Worm (Caenorhabditis elegans) whole organism, L3 larva: ENCODE results near the gene ZC477.2.

Experiments
- aly-2 ChIP-seq: fragments of 150-350 bp; optimal IDR thresholded peaks from 2 replicates; lab custom pipeline; 2014; ENCODE audit warnings: missing biosample characterization, missing genetic modification characterization
- ama-1 ChIP-seq: fragments of 150-350 bp; optimal IDR thresholded peaks from 2 replicates; lab custom pipeline; 2018
- ceh-16 ChIP-seq: sonication (generic microtip); optimal IDR thresholded peaks from 2 replicates; lab custom pipeline; 2017; ENCODE audit warnings: missing biosample characterization, missing genetic modification characterization
- ceh-82 ChIP-seq: fragments of 150-350 bp; optimal IDR thresholded peaks from 2 replicates; lab custom pipeline; 2014; ENCODE audit warnings: missing biosample characterization, missing genetic modification characterization
- ceh-9 ChIP-seq: sonication (generic microtip); optimal IDR thresholded peaks from 2 replicates; lab custom pipeline; 2018; ENCODE audit warnings: missing biosample characterization, missing genetic modification characterization
- egl-27 ChIP-seq: sonication (generic microtip); optimal IDR thresholded peaks from 4 replicates; lab custom pipeline; 2017; ENCODE audit warnings: missing biosample characterization, missing genetic modification reagents, missing genetic modification characterization
- elt-1 ChIP-seq: fragments of 150-350 bp; optimal IDR thresholded peaks from 2 replicates; lab custom pipeline; 2014; ENCODE audit warnings: missing biosample characterization, missing genetic modification characterization
- elt-2 ChIP-seq: sonication (generic microtip); optimal IDR thresholded peaks from 2 replicates; lab custom pipeline; 2016; ENCODE audit warnings: missing genetic modification reagents, mild to moderate bottlenecking, missing genetic modification characterization, missing compliant biosample characterization
- elt-3 ChIP-seq, 3 experiments: fragments of 150-350 bp in 1 of 3; sonication (generic microtip) in 2 of 3; optimal IDR thresholded peaks; 2 replicates in 2 of 3; 4 replicates in 1 of 3; lab custom pipeline; 2014 to 2017; ENCODE audit warnings: missing biosample characterization in 3 of 3, missing genetic modification characterization in 3 of 3
- eor-1 ChIP-seq, 2 experiments: fragments of 150-350 bp; optimal IDR thresholded peaks; 2 replicates each; lab custom pipeline; 2014 to 2018; ENCODE audit warnings: missing biosample characterization in 2 of 2, missing genetic modification characterization in 2 of 2
- fkh-10 ChIP-seq: sonication (generic microtip); optimal IDR thresholded peaks from 2 replicates; lab custom pipeline; 2017; ENCODE audit warnings: missing biosample characterization, missing genetic modification reagents, missing genetic modification characterization
- fkh-2 ChIP-seq: fragments of 150-350 bp; optimal IDR thresholded peaks from 2 replicates; lab custom pipeline; 2014; ENCODE audit warnings: missing biosample characterization, missing genetic modification reagents, missing genetic modification characterization
- lin-39 ChIP-seq: fragments of 150-350 bp; optimal IDR thresholded peaks from 2 replicates; lab custom pipeline; 2018; ENCODE audit warnings: missing biosample characterization, missing genetic modification reagents, missing genetic modification characterization
- lsy-12 ChIP-seq: sonication (generic microtip); optimal IDR thresholded peaks from 2 replicates; lab custom pipeline; 2016; ENCODE audit warnings: mild to moderate bottlenecking, missing genetic modification characterization, missing compliant biosample characterization
- mdl-1 ChIP-seq: fragments of 150-350 bp; optimal IDR thresholded peaks from 2 replicates; lab custom pipeline; 2014; ENCODE audit warnings: missing biosample characterization, missing genetic modification characterization
- mml-1 ChIP-seq: fragments of 150-350 bp; sonication (generic microtip); optimal IDR thresholded peaks from 3 replicates; lab custom pipeline; 2014; ENCODE audit warnings: missing biosample characterization, missing genetic modification characterization
- nhr-11 ChIP-seq: fragments of 150-350 bp; optimal IDR thresholded peaks from 2 replicates; lab custom pipeline; 2014; ENCODE audit warnings: missing biosample characterization, missing genetic modification characterization
- nhr-12 ChIP-seq: fragments of 150-350 bp; optimal IDR thresholded peaks from 2 replicates; lab custom pipeline; 2014; ENCODE audit warnings: missing biosample characterization, missing genetic modification characterization
- nhr-23 ChIP-seq: fragments of 150-350 bp; optimal IDR thresholded peaks from 2 replicates; lab custom pipeline; 2014; ENCODE audit warnings: missing biosample characterization, missing genetic modification reagents, missing genetic modification characterization
- nhr-237 ChIP-seq: fragments of 150-350 bp; optimal IDR thresholded peaks from 2 replicates; lab custom pipeline; 2014; ENCODE audit warnings: missing biosample characterization, missing genetic modification characterization
- nhr-25 ChIP-seq: sonication (generic microtip); optimal IDR thresholded peaks from 2 replicates; lab custom pipeline; 2017; ENCODE audit warnings: missing biosample characterization, missing genetic modification characterization
- nhr-28 ChIP-seq: fragments of 150-350 bp; optimal IDR thresholded peaks from 2 replicates; lab custom pipeline; 2014; ENCODE audit warnings: missing biosample characterization, missing genetic modification characterization
- nhr-76 ChIP-seq: fragments of 150-350 bp; sonication (generic microtip); optimal IDR thresholded peaks from 5 replicates; lab custom pipeline; 2014; ENCODE audit warnings: missing biosample characterization, missing genetic modification characterization
- nhr-77 ChIP-seq: fragments of 150-350 bp; optimal IDR thresholded peaks from 2 replicates; lab custom pipeline; 2014; ENCODE audit warnings: missing biosample characterization, missing genetic modification characterization
- pha-4 ChIP-seq: fragments of 150-350 bp; optimal IDR thresholded peaks from 2 replicates; lab custom pipeline; 2014; ENCODE audit warnings: missing biosample characterization, missing genetic modification reagents, missing genetic modification characterization
- pqm-1 ChIP-seq: fragments of 150-350 bp; optimal IDR thresholded peaks from 2 replicates; lab custom pipeline; 2017; ENCODE audit warnings: missing biosample characterization, missing genetic modification characterization, inconsistent platforms
- sea-2 ChIP-seq: fragments of 150-350 bp; sonication (generic microtip); optimal IDR thresholded peaks from 4 replicates; lab custom pipeline; 2014; ENCODE audit warnings: missing biosample characterization, missing genetic modification reagents, missing genetic modification characterization
- skn-1 ChIP-seq: fragments of 150-350 bp; optimal IDR thresholded peaks from 2 replicates; lab custom pipeline; 2014; ENCODE audit warnings: missing biosample characterization, missing genetic modification characterization
- snpc-4 ChIP-seq: fragments of 150-350 bp; optimal IDR thresholded peaks from 2 replicates; lab custom pipeline; 2014; ENCODE audit warnings: missing biosample characterization, missing genetic modification characterization
- tbx-2 ChIP-seq: sonication (generic microtip); optimal IDR thresholded peaks from 2 replicates; lab custom pipeline; 2016; ENCODE audit warnings: mild to moderate bottlenecking, missing genetic modification characterization, missing compliant biosample characterization
- unc-39 ChIP-seq: sonication (generic microtip); optimal IDR thresholded peaks from 4 replicates; lab custom pipeline; 2017; ENCODE audit warnings: missing biosample characterization, missing genetic modification characterization
- unc-62 ChIP-seq: fragments of 150-350 bp; sonication (generic microtip); optimal IDR thresholded peaks from 4 replicates; lab custom pipeline; 2014; ENCODE audit warnings: missing biosample characterization, missing genetic modification reagents, missing genetic modification characterization
- ztf-11 ChIP-seq: fragments of 150-350 bp; optimal IDR thresholded peaks from 2 replicates; lab custom pipeline; 2014; ENCODE audit warnings: missing biosample characterization, missing genetic modification characterization
- ztf-4 ChIP-seq: fragments of 150-350 bp; optimal IDR thresholded peaks from 2 replicates; lab custom pipeline; 2014; ENCODE audit warnings: missing biosample characterization, missing genetic modification characterization

Gene ZC477.2

ce11 chrIV:7107893-7108292 is at the start of gene ZC477.2:
ZC477.2 (plus strand) TSS chrIV:7108193.
- TF ChIP-seq elt-3 (tag; optimal IDR thresholded peaks at IDR 0.05; lab: Kevin White, UChicago) (no peak), nhr-11 (tag; lab: Kevin White, UChicago) (no peak), nhr-77 (tag; lab: Kevin White, UChicago) (no peak)

- TF ChIP-seq nhr-12: no peak
- TF ChIP-seq ztf-4 (tag; lab: Kevin White, UChicago): no peak
- no peak for TF ChIP-seq nhr-237 (tag; lab: Kevin White, UChicago)
- TF ChIP-seq ceh-9: no peak
- no peak for TF ChIP-seq nhr-76 (tag; lab: Kevin White, UChicago)
- TF ChIP-seq ama-1: no peak
- no peak for TF ChIP-seq ceh-16
- TF ChIP-seq unc-62 (GFP tag; lab: Kevin White, UChicago): no peak
- no peak for TF ChIP-seq nhr-28 (tag; lab: Kevin White, UChicago)
- no peak for TF ChIP-seq mdl-1 (tag; lab: Kevin White, UChicago)
- no peak for TF ChIP-seq pha-4 (tag; lab: Kevin White, UChicago)
- no peak for TF ChIP-seq elt-2
- TF ChIP-seq nhr-25 (tag; lab: Kevin White, UChicago): no peak
- no peak for TF ChIP-seq pqm-1
These were observed 45.3 kb upstream of the ZC477.2 start for ce11 chrIV:7062697-7063096.

- TF ChIP-seq lsy-12 (tag; lab: Kevin White, UChicago) (no peak), nhr-25 (tag; lab: Kevin White, UChicago) (no peak)
These were observed 43.0 kb upstream of the ZC477.2 start, which contains the start of gene Y43B11AL.1 for ce11 chrIV:7065022-7065421. Y43B11AL.1 (plus strand) TSS chrIV:7065322.

- no peak for TF ChIP-seq nhr-23
- no peak for TF ChIP-seq ztf-11 (tag; lab: Kevin White, UChicago)
- no peak for TF ChIP-seq lin-39 (tag; lab: Kevin White, UChicago)
- no peak for TF ChIP-seq nhr-28 (tag; lab: Kevin White, UChicago)
- no peak for TF ChIP-seq egl-27 (tag; lab: Kevin White, UChicago)
- TF ChIP-seq tbx-2 (tag; lab: Kevin White, UChicago): no peak
- no peak for TF ChIP-seq unc-62 (GFP tag; lab: Kevin White, UChicago)
- no peak for TF ChIP-seq ama-1
- TF ChIP-seq fkh-10: no peak
- TF ChIP-seq ceh-16: no peak
- TF ChIP-seq, all 47 proteins: peak for 0
These were observed 40.5 kb upstream of the ZC477.2 start for ce11 chrIV:7067446-7067845.

ce11 chrIV:7072110-7072509 is 35.9 kb upstream of the ZC477.2 start, which contains the start of gene srg-48:
srg-48 (plus strand) TSS chrIV:7072410.
- TF ChIP-seq egl-27 (tag; lab: Kevin White, UChicago) (no peak), nhr-23 (no peak), elt-3 (tag; optimal IDR thresholded peaks at IDR 0.05; lab: Kevin White, UChicago) (no peak), fkh-2 (no peak), elt-2 (no peak)

ce11 chrIV:7075063-7075462 is 32.9 kb upstream of the ZC477.2 start, which contains the start of gene srg-50:
srg-50 (minus strand) TSS chrIV:7075163.
- TF ChIP-seq unc-62 (GFP tag; lab: Kevin White, UChicago) (no peak), ztf-11 (tag; lab: Kevin White, UChicago) (no peak), tbx-2 (tag; lab: Kevin White, UChicago) (no peak), nhr-77 (tag; lab: Kevin White, UChicago) (no peak), eor-1 (tag; optimal IDR thresholded peaks at IDR 0.05; lab: Kevin White, UChicago) (no peak), mml-1 (tag; lab: Kevin White, UChicago) (no peak), sea-2 (GFP tag; lab: Kevin White, UChicago) (no peak), nhr-25 (tag; lab: Kevin White, UChicago) (no peak), ceh-82 (tag; lab: Kevin White, UChicago) (no peak), unc-39 (no peak), aly-2 (no peak), ztf-4 (tag; lab: Kevin White, UChicago) (no peak), elt-1 (tag; lab: Kevin White, UChicago) (no peak), snpc-4 (tag; lab: Kevin White, UChicago) (no peak), lin-39 (tag; lab: Kevin White, UChicago) (no peak), nhr-28 (tag; lab: Kevin White, UChicago) (no peak), skn-1 (tag; lab: Kevin White, UChicago) (no peak), pha-4 (tag; lab: Kevin White, UChicago) (no peak), nhr-12 (no peak)
- TF ChIP-seq, all 47 proteins: peak for 0
